Worm (Caenorhabditis elegans) whole organism, young adult: ENCODE data around the gene ogdh-1.

Source experiments
- B0035.1 ChIP-seq: sonication (generic microtip); optimal IDR thresholded peaks from 2 replicates; lab custom pipeline; 2016; ENCODE audit warnings: missing genetic modification characterization, mild to moderate bottlenecking, missing compliant biosample characterization, missing genotype, missing genetic modification reagents
- B0336.3 ChIP-seq: fragments of 200-800 bp; sonication (Bioruptor generic); IDR thresholded peaks from 2 replicates; pipeline ENCODE4 v1.3.6; 2022; ENCODE audit warnings: missing genetic modification characterization, missing compliant biosample characterization
- C06A6.2 ChIP-seq: fragments of 200-800 bp; sonication (Bioruptor generic); conservative IDR thresholded peaks from 2 replicates; pipeline ENCODE4 v1.3.6; 2022; ENCODE audit warnings: missing genetic modification characterization, missing compliant biosample characterization
- F22D6.2 ChIP-seq: sonication (generic microtip); optimal IDR thresholded peaks from 2 replicates; lab custom pipeline; 2016; ENCODE audit warnings: mild to moderate bottlenecking, missing genetic modification characterization, missing compliant biosample characterization
- F33H1.4 ChIP-seq: fragments of 200-800 bp; sonication (Bioruptor generic); IDR thresholded peaks from 2 replicates; pipeline ENCODE4 v1.3.6; 2022; ENCODE audit warnings: missing genetic modification reagents, missing genetic modification characterization, missing compliant biosample characterization
- F39B2.1 ChIP-seq: fragments of 200-800 bp; sonication (Bioruptor generic); IDR thresholded peaks from 2 replicates; pipeline ENCODE4 v1.3.6; 2022; ENCODE audit warnings: missing genetic modification reagents, missing genetic modification characterization, missing compliant biosample characterization
- Y53F4B.3 ChIP-seq: fragments of 200-800 bp; sonication (Bioruptor generic); IDR thresholded peaks from 2 replicates; pipeline ENCODE4 v1.3.6; 2022; ENCODE audit warnings: missing genetic modification reagents, missing genetic modification characterization, missing compliant biosample characterization
- Y56A3A.18 ChIP-seq: fragments of 200-800 bp; sonication (Bioruptor generic); IDR thresholded peaks from 2 replicates; pipeline ENCODE4 v1.3.6; 2022; ENCODE audit warnings: missing genetic modification reagents, missing genetic modification characterization, missing compliant biosample characterization
- aptf-3 ChIP-seq: fragments of 200-800 bp; sonication (Bioruptor generic); IDR thresholded peaks from 2 replicates; pipeline ENCODE4 v1.3.6; 2022; ENCODE audit warnings: missing genetic modification characterization, missing compliant biosample characterization
- attf-3 ChIP-seq: fragments of 200-800 bp; sonication (Bioruptor generic); conservative IDR thresholded peaks from 2 replicates; pipeline ENCODE4 v1.3.6; 2022; ENCODE audit warnings: missing genetic modification reagents, missing genetic modification characterization, missing compliant biosample characterization
- bed-2 ChIP-seq: fragments of 200-800 bp; sonication (Bioruptor generic); IDR thresholded peaks from 2 replicates; pipeline ENCODE4 v1.3.6; 2022; ENCODE audit warnings: missing genetic modification reagents, missing genetic modification characterization, missing compliant biosample characterization
- cebp-1 ChIP-seq, 2 experiments: fragments of 200-800 bp in 1 of 2; sonication (Bioruptor generic) in 1 of 2; sonication (generic microtip) in 1 of 2; IDR thresholded peaks in 1 of 2; optimal IDR thresholded peaks in 1 of 2; 2 replicates each; pipeline versions ENCODE4 v1.3.6 to Lab custom; 2017 to 2022; ENCODE audit warnings: missing compliant biosample characterization in 2 of 2, missing genetic modification characterization in 2 of 2, mild to moderate bottlenecking in 1 of 2, missing genetic modification reagents in 1 of 2, moderate library complexity in 1 of 2
- ceh-27 ChIP-seq: fragments of 200-800 bp; sonication (Bioruptor generic); optimal IDR thresholded peaks from 2 replicates; lab custom pipeline; 2018; ENCODE audit warnings: mild to moderate bottlenecking, missing genetic modification characterization, moderate library complexity, missing compliant biosample characterization
- ceh-58 ChIP-seq: fragments of 200-800 bp; sonication (Bioruptor generic); IDR thresholded peaks from 2 replicates; pipeline ENCODE4 v1.3.6; 2022; ENCODE audit warnings: missing genetic modification characterization, missing compliant biosample characterization
- die-1 ChIP-seq: sonication (generic microtip); optimal IDR thresholded peaks from 2 replicates; lab custom pipeline; 2016; ENCODE audit warnings: missing genotype, mild to moderate bottlenecking, missing genetic modification characterization, missing compliant biosample characterization
- dox-1 ChIP-seq: fragments of 200-800 bp; sonication (Bioruptor generic); IDR thresholded peaks from 2 replicates; pipeline ENCODE4 v1.3.6; 2022; ENCODE audit warnings: missing genetic modification reagents, missing genetic modification characterization, missing compliant biosample characterization
- egl-44 ChIP-seq: fragments of 200-800 bp; sonication (Bioruptor generic); IDR thresholded peaks from 2 replicates; pipeline ENCODE4 v1.3.6; 2022; ENCODE audit warnings: missing genetic modification reagents, missing genetic modification characterization, missing compliant biosample characterization
- egrh-3 ChIP-seq: fragments of 200-800 bp; sonication (Bioruptor generic); IDR thresholded peaks from 2 replicates; pipeline ENCODE4 v1.3.6; 2022; ENCODE audit warnings: missing genetic modification reagents, missing genetic modification characterization, missing compliant biosample characterization
- ets-4 ChIP-seq: fragments of 200-800 bp; sonication (Bioruptor generic); optimal IDR thresholded peaks from 2 replicates; lab custom pipeline; 2018; ENCODE audit warnings: mild to moderate bottlenecking, missing genetic modification characterization, missing compliant biosample characterization
- hmg-1.2 ChIP-seq: fragments of 200-800 bp; sonication (Bioruptor generic); IDR thresholded peaks from 2 replicates; pipeline ENCODE4 v1.3.6; 2022; ENCODE audit warnings: missing genetic modification reagents, missing genetic modification characterization, missing compliant biosample characterization
- hmg-20 ChIP-seq: fragments of 200-800 bp; sonication (Bioruptor generic); IDR thresholded peaks from 2 replicates; pipeline ENCODE4 v1.3.6; 2022; ENCODE audit warnings: missing genetic modification reagents, missing genetic modification characterization, missing compliant biosample characterization
- hsf-1 ChIP-seq: fragments of 200-800 bp; sonication (Bioruptor generic); IDR thresholded peaks from 2 replicates; pipeline ENCODE4 v1.3.6; 2022; ENCODE audit warnings: missing genetic modification reagents, missing genetic modification characterization, missing compliant biosample characterization
- lag-1 ChIP-seq: fragments of 200-800 bp; sonication (Bioruptor generic); IDR thresholded peaks from 2 replicates; pipeline ENCODE4 v1.3.6; 2022; ENCODE audit warnings: missing genetic modification reagents, missing genetic modification characterization, missing compliant biosample characterization
- let-607 ChIP-seq, 2 experiments: fragments of 200-800 bp in 1 of 2; sonication (Bioruptor generic) in 1 of 2; sonication (generic microtip) in 1 of 2; optimal IDR thresholded peaks; 2 replicates each; lab custom pipeline; 2016 to 2018; ENCODE audit warnings: mild to moderate bottlenecking in 2 of 2, missing compliant biosample characterization in 2 of 2, missing genetic modification characterization in 2 of 2, moderate library complexity in 2 of 2, missing genotype in 1 of 2
- lin-26 ChIP-seq: fragments of 200-800 bp; sonication (Bioruptor generic); IDR thresholded peaks from 2 replicates; pipeline ENCODE4 v1.3.6; 2022; ENCODE audit warnings: missing genetic modification reagents, missing genetic modification characterization, missing compliant biosample characterization
- lin-35 ChIP-seq, 3 experiments: fragments of 150-350 bp in 2 of 3; sonication (generic microtip) in 1 of 3; optimal IDR thresholded peaks; 2 replicates each; lab custom pipeline; 2014 to 2018; ENCODE audit warnings: missing biosample characterization in 3 of 3, missing genetic modification characterization in 3 of 3, missing genetic modification reagents in 3 of 3
- lsl-1 ChIP-seq: fragments of 200-800 bp; sonication (Bioruptor generic); optimal IDR thresholded peaks from 2 replicates; lab custom pipeline; 2018; ENCODE audit warnings: mild to moderate bottlenecking, missing genetic modification characterization, moderate library complexity, missing compliant biosample characterization
- madf-10 ChIP-seq: sonication (generic microtip); optimal IDR thresholded peaks from 2 replicates; lab custom pipeline; 2016; ENCODE audit warnings: mild to moderate bottlenecking, missing genetic modification characterization, missing compliant biosample characterization
- mcd-1 ChIP-seq: fragments of 200-800 bp; sonication (Bioruptor generic); IDR thresholded peaks from 2 replicates; pipeline ENCODE4 v1.3.6; 2022; ENCODE audit warnings: missing genetic modification reagents, missing genetic modification characterization, missing compliant biosample characterization
- nhr-80 ChIP-seq: sonication (generic microtip); optimal IDR thresholded peaks from 2 replicates; lab custom pipeline; 2016; ENCODE audit warnings: missing genetic modification characterization, missing compliant biosample characterization
- pbrm-1 ChIP-seq: fragments of 200-800 bp; sonication (Bioruptor generic); IDR thresholded peaks from 2 replicates; pipeline ENCODE4 v1.3.6; 2022; ENCODE audit warnings: missing genetic modification reagents, missing genetic modification characterization, missing compliant biosample characterization
- repo-1 ChIP-seq: sonication (generic microtip); optimal IDR thresholded peaks from 2 replicates; lab custom pipeline; 2017; ENCODE audit warnings: mild to moderate bottlenecking, missing genetic modification characterization, missing compliant biosample characterization
- tbp1 ChIP-seq: fragments of 200-800 bp; sonication (Bioruptor generic); optimal IDR thresholded peaks from 2 replicates; lab custom pipeline; 2018; ENCODE audit warnings: mild to moderate bottlenecking, missing genetic modification characterization, missing compliant biosample characterization
- tlf-1 ChIP-seq: fragments of 200-800 bp; sonication (Bioruptor generic); optimal IDR thresholded peaks from 2 replicates; lab custom pipeline; 2018; ENCODE audit warnings: mild to moderate bottlenecking, missing genetic modification characterization, missing compliant biosample characterization
- ztf-18 ChIP-seq: sonication (generic microtip); optimal IDR thresholded peaks from 2 replicates; lab custom pipeline; 2016; ENCODE audit warnings: missing genotype, mild to moderate bottlenecking, missing genetic modification characterization, missing compliant biosample characterization
- ztf-28 ChIP-seq: fragments of 200-800 bp; sonication (Bioruptor generic); IDR thresholded peaks from 2 replicates; pipeline ENCODE4 v1.3.6; 2022; ENCODE audit warnings: missing genetic modification reagents, missing genetic modification characterization, missing compliant biosample characterization
- ztf-3 ChIP-seq: fragments of 200-800 bp; sonication (Bioruptor generic); optimal IDR thresholded peaks from 2 replicates; lab custom pipeline; 2018; ENCODE audit warnings: mild to moderate bottlenecking, missing genetic modification characterization, missing compliant biosample characterization
- ztf-6 ChIP-seq: fragments of 200-800 bp; sonication (Bioruptor generic); IDR thresholded peaks from 2 replicates; pipeline ENCODE4 v1.3.6; 2022; ENCODE audit warnings: missing genetic modification reagents, missing genetic modification characterization, missing compliant biosample characterization

Gene ogdh-1

DNA sequence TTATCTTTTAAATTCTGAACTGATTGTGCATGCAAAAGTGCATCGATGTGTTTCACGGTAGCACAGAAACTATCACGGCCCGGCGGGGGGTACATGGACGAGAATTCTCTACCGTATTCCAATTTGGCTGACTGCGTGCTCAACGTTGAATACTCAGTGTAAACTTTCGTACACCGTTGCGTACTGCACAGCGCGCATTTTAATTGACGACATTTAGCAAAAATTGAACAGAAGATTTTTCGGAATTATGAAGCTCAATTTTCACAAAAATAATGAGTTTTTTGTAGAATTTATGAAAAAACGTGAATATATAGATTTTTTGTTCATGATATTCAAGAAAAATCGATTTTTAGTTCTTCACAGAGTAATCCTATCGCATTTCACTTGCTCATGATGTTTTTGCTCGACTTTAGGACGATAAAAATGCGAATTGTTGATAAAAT lies 21.7 kb upstream of the ogdh-1 start (continued):
- TF ChIP-seq Y56A3A.18 (GFP tag; lab: Robert Waterston, UW) (peak; percentile 99), ztf-3 (GFP tag; lab: Kevin White, UChicago) (peak; percentile 62), ceh-58 (GFP tag; lab: Robert Waterston, UW) (0 out of 2 replicates have a peak, but pooled peaks have one; percentile 87), hmg-1.2 (GFP tag; lab: Robert Waterston, UW) (peak; percentile 100), egrh-3 (GFP tag; lab: Robert Waterston, UW) (peak; percentile 87), lag-1 (GFP tag; lab: Robert Waterston, UW) (peak; percentile 100), cebp-1 (GFP tag; IDR thresholded peaks at IDR 0.05; lab: Robert Waterston, UW) (peak; percentile 97), cebp-1 (tag; optimal IDR thresholded peaks at IDR 0.05; lab: Kevin White, UChicago) (peak; percentile 91), aptf-3 (GFP tag; lab: Robert Waterston, UW) (peak; percentile 63; the same call in 1 of the 2 replicates), nhr-80 (peak; percentile 74), tlf-1 (GFP tag; lab: Kevin White, UChicago) (peak; percentile 95), madf-10 (tag; lab: Kevin White, UChicago) (peak; percentile 80), F22D6.2 (tag; lab: Kevin White, UChicago) (peak; percentile 88), tbp1 (GFP tag; lab: Kevin White, UChicago) (peak; percentile 38), ets-4 (GFP tag; lab: Kevin White, UChicago) (peak; percentile 23), lin-26 (GFP tag; lab: Robert Waterston, UW) (peak; percentile 96), C06A6.2 (GFP tag; lab: Robert Waterston, UW) (peak; percentile 99), B0336.3 (GFP tag; lab: Robert Waterston, UW) (peak; percentile 92), ztf-6 (GFP tag; lab: Robert Waterston, UW) (peak; percentile 99), lin-35 (GFP tag; optimal IDR thresholded peaks at IDR 0.05; lab: Kevin White, UChicago) (peak in 1 of 3 experiments; percentile 77), pbrm-1 (GFP tag; lab: Robert Waterston, UW) (peak; percentile 99), bed-2 (peak; percentile 100), die-1 (tag; lab: Kevin White, UChicago) (peak; percentile 6), F33H1.4 (GFP tag; lab: Robert Waterston, UW) (peak; percentile 97), egl-44 (GFP tag; lab: Robert Waterston, UW) (peak; percentile 98), ztf-28 (GFP tag; lab: Robert Waterston, UW) (peak; percentile 99), ceh-27 (GFP tag; lab: Kevin White, UChicago) (peak; percentile 42), B0035.1 (tag; lab: Kevin White, UChicago) (peak; percentile 76), attf-3 (GFP tag; lab: Robert Waterston, UW) (peak; percentile 91), repo-1 (tag; lab: Kevin White, UChicago) (peak; percentile 72), F39B2.1 (GFP tag; lab: Robert Waterston, UW) (peak; percentile 96), hmg-20 (GFP tag; lab: Robert Waterston, UW) (peak; percentile 97), mcd-1 (peak; percentile 100), hsf-1 (GFP tag; lab: Robert Waterston, UW) (peak; percentile 95), lsl-1 (GFP tag; lab: Kevin White, UChicago) (peak; percentile 70), dox-1 (GFP tag; lab: Robert Waterston, UW) (peak; percentile 100), Y53F4B.3 (GFP tag; lab: Robert Waterston, UW) (peak; percentile 83), ztf-18 (peak; percentile 83), let-607 (tag; optimal IDR thresholded peaks at IDR 0.05; lab: Kevin White, UChicago) (peak; percentile 24 to 95)
